Worm (Caenorhabditis elegans) whole organism, young adult: ENCODE data around the gene F15E6.5.

Source experiments
- B0035.1 ChIP-seq: sonication (generic microtip); optimal IDR thresholded peaks from 2 replicates; lab custom pipeline; 2016; ENCODE audit warnings: missing genetic modification characterization, mild to moderate bottlenecking, missing compliant biosample characterization, missing genotype, missing genetic modification reagents
- B0261.1 ChIP-seq: sonication (generic microtip); optimal IDR thresholded peaks from 2 replicates; lab custom pipeline; 2016; ENCODE audit warnings: mild to moderate bottlenecking, missing genetic modification characterization, moderate library complexity, missing compliant biosample characterization
- C06A6.2 ChIP-seq: fragments of 200-800 bp; sonication (Bioruptor generic); conservative IDR thresholded peaks from 2 replicates; pipeline ENCODE4 v1.3.6; 2022; ENCODE audit warnings: missing genetic modification characterization, missing compliant biosample characterization
- F10E7.11 ChIP-seq: sonication (generic microtip); optimal IDR thresholded peaks from 2 replicates; lab custom pipeline; 2017; ENCODE audit warnings: mild to moderate bottlenecking, missing genetic modification characterization, moderate library complexity, missing compliant biosample characterization
- F23B12.7 ChIP-seq: sonication (generic microtip); optimal IDR thresholded peaks from 2 replicates; lab custom pipeline; 2017; ENCODE audit warnings: missing genetic modification characterization, mild to moderate bottlenecking, missing compliant biosample characterization, antibody characterized with exemption, moderate library complexity; ENCODE audit not compliant: insufficient read depth
- F33H1.4 ChIP-seq: fragments of 200-800 bp; sonication (Bioruptor generic); IDR thresholded peaks from 2 replicates; pipeline ENCODE4 v1.3.6; 2022; ENCODE audit warnings: missing genetic modification reagents, missing genetic modification characterization, missing compliant biosample characterization
- F55B11.4 ChIP-seq: sonication (generic microtip); optimal IDR thresholded peaks from 2 replicates; lab custom pipeline; 2016; ENCODE audit warnings: missing compliant biosample characterization, missing genetic modification characterization, borderline replicate concordance; ENCODE audit not compliant: insufficient read depth
- K12H6.12 ChIP-seq: fragments of 200-800 bp; sonication (Bioruptor generic); optimal IDR thresholded peaks from 2 replicates; lab custom pipeline; 2018; ENCODE audit warnings: mild to moderate bottlenecking, missing genetic modification characterization, missing compliant biosample characterization
- Y53F4B.3 ChIP-seq: fragments of 200-800 bp; sonication (Bioruptor generic); IDR thresholded peaks from 2 replicates; pipeline ENCODE4 v1.3.6; 2022; ENCODE audit warnings: missing genetic modification reagents, missing genetic modification characterization, missing compliant biosample characterization
- Y56A3A.18 ChIP-seq: fragments of 200-800 bp; sonication (Bioruptor generic); IDR thresholded peaks from 2 replicates; pipeline ENCODE4 v1.3.6; 2022; ENCODE audit warnings: missing genetic modification reagents, missing genetic modification characterization, missing compliant biosample characterization
- aptf-2 ChIP-seq: fragments of 200-800 bp; sonication (Bioruptor generic); conservative IDR thresholded peaks from 2 replicates; pipeline ENCODE4 v1.3.6; 2022; ENCODE audit warnings: missing genetic modification reagents, missing genetic modification characterization, missing compliant biosample characterization
- attf-3 ChIP-seq: fragments of 200-800 bp; sonication (Bioruptor generic); conservative IDR thresholded peaks from 2 replicates; pipeline ENCODE4 v1.3.6; 2022; ENCODE audit warnings: missing genetic modification reagents, missing genetic modification characterization, missing compliant biosample characterization
- attf-6 ChIP-seq: fragments of 200-800 bp; sonication (Bioruptor generic); IDR thresholded peaks from 2 replicates; pipeline ENCODE4 v1.3.6; 2022; ENCODE audit warnings: missing genetic modification reagents, missing genetic modification characterization, missing compliant biosample characterization
- bed-1 ChIP-seq: fragments of 200-800 bp; sonication (Bioruptor generic); IDR thresholded peaks from 2 replicates; pipeline ENCODE4 v1.3.6; 2022; ENCODE audit warnings: missing genetic modification reagents, missing genetic modification characterization, missing compliant biosample characterization
- ceh-58 ChIP-seq: fragments of 200-800 bp; sonication (Bioruptor generic); IDR thresholded peaks from 2 replicates; pipeline ENCODE4 v1.3.6; 2022; ENCODE audit warnings: missing genetic modification characterization, missing compliant biosample characterization
- dox-1 ChIP-seq: fragments of 200-800 bp; sonication (Bioruptor generic); IDR thresholded peaks from 2 replicates; pipeline ENCODE4 v1.3.6; 2022; ENCODE audit warnings: missing genetic modification reagents, missing genetic modification characterization, missing compliant biosample characterization
- dpff-1 ChIP-seq: sonication (generic microtip); optimal IDR thresholded peaks from 2 replicates; lab custom pipeline; 2017; ENCODE audit warnings: mild to moderate bottlenecking, missing genetic modification characterization, missing compliant biosample characterization
- egrh-3 ChIP-seq: fragments of 200-800 bp; sonication (Bioruptor generic); IDR thresholded peaks from 2 replicates; pipeline ENCODE4 v1.3.6; 2022; ENCODE audit warnings: missing genetic modification reagents, missing genetic modification characterization, missing compliant biosample characterization
- hlh-12 ChIP-seq: sonication (generic microtip); optimal IDR thresholded peaks from 2 replicates; lab custom pipeline; 2016; ENCODE audit warnings: missing genetic modification characterization, missing compliant biosample characterization
- hmg-20 ChIP-seq: fragments of 200-800 bp; sonication (Bioruptor generic); IDR thresholded peaks from 2 replicates; pipeline ENCODE4 v1.3.6; 2022; ENCODE audit warnings: missing genetic modification reagents, missing genetic modification characterization, missing compliant biosample characterization
- hrde-1 ChIP-seq: sonication (generic microtip); optimal IDR thresholded peaks from 2 replicates; lab custom pipeline; 2016; ENCODE audit warnings: missing genetic modification characterization, mild to moderate bottlenecking, missing compliant biosample characterization, moderate library complexity, missing genotype, missing genetic modification reagents, borderline replicate concordance
- let-526 ChIP-seq: fragments of 200-800 bp; sonication (Bioruptor generic); IDR thresholded peaks from 2 replicates; pipeline ENCODE4 v1.3.6; 2022; ENCODE audit warnings: missing genetic modification reagents, missing genetic modification characterization, missing compliant biosample characterization
- lin-54 ChIP-seq: fragments of 200-800 bp; sonication (Bioruptor generic); optimal IDR thresholded peaks from 2 replicates; lab custom pipeline; 2018; ENCODE audit warnings: mild to moderate bottlenecking, missing genetic modification characterization, missing compliant biosample characterization
- lir-1 ChIP-seq: fragments of 200-800 bp; sonication (Bioruptor generic); conservative IDR thresholded peaks from 2 replicates; pipeline ENCODE4 v1.3.6; 2022; ENCODE audit warnings: missing genetic modification reagents, missing genetic modification characterization, missing compliant biosample characterization
- lsy-27 ChIP-seq: sonication (generic microtip); optimal IDR thresholded peaks from 2 replicates; lab custom pipeline; 2017; ENCODE audit warnings: missing genetic modification characterization, mild to moderate bottlenecking, missing compliant biosample characterization, antibody characterized with exemption, missing genotype, borderline replicate concordance; ENCODE audit not compliant: insufficient read depth
- madf-10 ChIP-seq: sonication (generic microtip); optimal IDR thresholded peaks from 2 replicates; lab custom pipeline; 2016; ENCODE audit warnings: mild to moderate bottlenecking, missing genetic modification characterization, missing compliant biosample characterization
- mcd-1 ChIP-seq: fragments of 200-800 bp; sonication (Bioruptor generic); IDR thresholded peaks from 2 replicates; pipeline ENCODE4 v1.3.6; 2022; ENCODE audit warnings: missing genetic modification reagents, missing genetic modification characterization, missing compliant biosample characterization
- mes-4 ChIP-seq: sonication (generic microtip); optimal IDR thresholded peaks from 2 replicates; lab custom pipeline; 2016; ENCODE audit warnings: missing genotype, missing genetic modification characterization, missing compliant biosample characterization
- mxl-1 ChIP-seq: sonication (generic microtip); optimal IDR thresholded peaks from 2 replicates; lab custom pipeline; 2016; ENCODE audit warnings: missing genetic modification characterization, missing compliant biosample characterization
- nhr-90 ChIP-seq: sonication (generic microtip); optimal IDR thresholded peaks from 2 replicates; lab custom pipeline; 2016; ENCODE audit warnings: missing genotype, mild to moderate bottlenecking, missing genetic modification characterization, missing compliant biosample characterization
- pbrm-1 ChIP-seq: fragments of 200-800 bp; sonication (Bioruptor generic); IDR thresholded peaks from 2 replicates; pipeline ENCODE4 v1.3.6; 2022; ENCODE audit warnings: missing genetic modification reagents, missing genetic modification characterization, missing compliant biosample characterization
- rec-8 ChIP-seq, 2 experiments: sonication (generic microtip); optimal IDR thresholded peaks; 2 replicates each; lab custom pipeline; 2016; ENCODE audit warnings: mild to moderate bottlenecking in 2 of 2, missing genetic modification characterization in 2 of 2, missing genetic modification reagents in 2 of 2, missing genotype in 2 of 2, missing biosample characterization in 1 of 2, missing compliant biosample characterization in 1 of 2, moderate library complexity in 1 of 2
- sptf-2 ChIP-seq: fragments of 200-800 bp; sonication (Bioruptor generic); optimal IDR thresholded peaks from 2 replicates; lab custom pipeline; 2018; ENCODE audit warnings: mild to moderate bottlenecking, missing genetic modification characterization, missing compliant biosample characterization
- tbp1 ChIP-seq: fragments of 200-800 bp; sonication (Bioruptor generic); optimal IDR thresholded peaks from 2 replicates; lab custom pipeline; 2018; ENCODE audit warnings: mild to moderate bottlenecking, missing genetic modification characterization, missing compliant biosample characterization
- xnd-1 ChIP-seq: sonication (generic microtip); optimal IDR thresholded peaks from 2 replicates; lab custom pipeline; 2016; ENCODE audit warnings: missing genotype, missing genetic modification reagents, missing genetic modification characterization, missing compliant biosample characterization
- zfh-2 ChIP-seq: fragments of 200-800 bp; sonication (Bioruptor generic); conservative IDR thresholded peaks from 2 replicates; pipeline ENCODE4 v1.3.6; 2022; ENCODE audit warnings: missing genetic modification reagents, missing genetic modification characterization, missing compliant biosample characterization
- ztf-18 ChIP-seq: sonication (generic microtip); optimal IDR thresholded peaks from 2 replicates; lab custom pipeline; 2016; ENCODE audit warnings: missing genotype, mild to moderate bottlenecking, missing genetic modification characterization, missing compliant biosample characterization
- ztf-6 ChIP-seq: fragments of 200-800 bp; sonication (Bioruptor generic); IDR thresholded peaks from 2 replicates; pipeline ENCODE4 v1.3.6; 2022; ENCODE audit warnings: missing genetic modification reagents, missing genetic modification characterization, missing compliant biosample characterization

The F15E6.5 gene

ce11 chrIV:4289267-4289666, at the start of gene F15E6.5:
Gene F15E6.5 (plus strand): TSS chrIV:4289567.
- TF ChIP-seq aptf-2 (GFP tag; lab: Robert Waterston, UW): no peak
- TF ChIP-seq tbp1 (GFP tag; lab: Kevin White, UChicago): no peak

- TF ChIP-seq F10E7.11 (tag; lab: Kevin White, UChicago): no peak
- TF ChIP-seq F55B11.4 (tag; lab: Kevin White, UChicago): no peak
- no peak for TF ChIP-seq ztf-6
- no peak for TF ChIP-seq ceh-58 (GFP tag; lab: Robert Waterston, UW)
- no peak for TF ChIP-seq xnd-1 (tag; lab: Kevin White, UChicago)
- no peak for TF ChIP-seq B0261.1 (tag; lab: Kevin White, UChicago)
- TF ChIP-seq dox-1: 0 out of 2 replicates have a peak, but pooled peaks have one; percentile 29
- peak; percentile 91 for TF ChIP-seq zfh-2 (GFP tag; lab: Robert Waterston, UW)
- no peak for TF ChIP-seq madf-10
- no peak for TF ChIP-seq hmg-20
- no peak for TF ChIP-seq F23B12.7 (tag; lab: Kevin White, UChicago)
- TF ChIP-seq dpff-1: no peak
- no peak for TF ChIP-seq attf-6 (GFP tag; lab: Robert Waterston, UW)
- peak; percentile 5 for TF ChIP-seq sptf-2 (GFP tag; lab: Kevin White, UChicago)
- TF ChIP-seq let-526 (GFP tag; lab: Robert Waterston, UW): 0 out of 2 replicates have a peak, but pooled peaks have one; percentile 18
- no peak for TF ChIP-seq hrde-1 (tag; lab: Kevin White, UChicago)
- TF ChIP-seq bed-1: no peak
- TF ChIP-seq mes-4: no peak
- no peak for TF ChIP-seq ztf-18 (tag; lab: Kevin White, UChicago)
- TF ChIP-seq C06A6.2: no peak
- TF ChIP-seq B0035.1 (tag; lab: Kevin White, UChicago): no peak
- TF ChIP-seq pbrm-1 (GFP tag; lab: Robert Waterston, UW): no peak
- peak; percentile 94 for TF ChIP-seq egrh-3
- no peak for TF ChIP-seq F33H1.4
- no peak for TF ChIP-seq K12H6.12 (tag; lab: Kevin White, UChicago)
Observed at ce11 chrIV:4243830-4244406, 45.4 kb upstream of the F15E6.5 start.

ce11 chrIV:4244510-4244909, 44.9 kb upstream of the F15E6.5 start, which contains the start of gene col-34:
Gene col-34 (minus strand): TSS chrIV:4244610.
- no peak for TF ChIP-seq attf-6 (GFP tag; lab: Robert Waterston, UW)
- no peak for TF ChIP-seq lin-54
- TF ChIP-seq ztf-18 (tag; lab: Kevin White, UChicago): no peak
- TF ChIP-seq Y56A3A.18 (GFP tag; lab: Robert Waterston, UW): no peak
- no peak for TF ChIP-seq rec-8 (tag; optimal IDR thresholded peaks at IDR 0.05; lab: Kevin White, UChicago)
- TF ChIP-seq, all 124 proteins: peak for 0

ce11 chrIV:4246493-4246892, 42.9 kb upstream of the F15E6.5 start, which contains the start of gene ttr-20:
Gene ttr-20 (plus strand): TSS chrIV:4246793.
- TF ChIP-seq hlh-12 (no peak), ztf-6 (no peak), Y53F4B.3 (GFP tag; lab: Robert Waterston, UW) (no peak), lsy-27 (tag; lab: Kevin White, UChicago) (no peak), mxl-1 (no peak), zfh-2 (GFP tag; lab: Robert Waterston, UW) (no peak), dox-1 (no peak), nhr-90 (tag; lab: Kevin White, UChicago) (no peak), attf-3 (GFP tag; lab: Robert Waterston, UW) (no peak), lir-1 (GFP tag; lab: Robert Waterston, UW) (no peak), mcd-1 (no peak)
